Fruit fly (Drosophila melanogaster) whole organism, embryonic: Measurements from ENCODE around the gene Ant2.
A peak's percentile ranks its signal among the peaks of the same experiment; 100 is the strongest.

ENCODE experiments used
- Atf6 ChIP-seq: fragments of 200-800 bp; sonication (Bioruptor generic); IDR thresholded peaks from 2 replicates; pipeline ENCODE4 v1.3.6; 2022; ENCODE audit warnings: missing biosample characterization, missing genetic modification characterization
- CG12155 ChIP-seq: fragments of 200-800 bp; sonication (Bioruptor generic); optimal IDR thresholded peaks from 3 replicates; lab custom pipeline; 2016; ENCODE audit warnings: missing biosample characterization, missing genetic modification characterization
- CG13624 ChIP-seq: fragments of 200-800 bp; sonication (Bioruptor generic); optimal IDR thresholded peaks from 2 replicates; lab custom pipeline; 2016; ENCODE audit warnings: missing biosample characterization, missing genetic modification characterization
- CG14050 ChIP-seq: fragments of 200-800 bp; sonication (Bioruptor generic); IDR thresholded peaks from 3 replicates; pipeline ENCODE4 v1.3.6; 2022; ENCODE audit warnings: missing biosample characterization, missing genetic modification characterization
- CG17359 ChIP-seq: fragments of 200-800 bp; sonication (Bioruptor generic); optimal IDR thresholded peaks from 3 replicates; lab custom pipeline; 2018; ENCODE audit warnings: missing biosample characterization, mild to moderate bottlenecking, missing genetic modification characterization, moderate library complexity
- CG1832 ChIP-seq: fragments of 200-800 bp; sonication (Bioruptor generic); optimal IDR thresholded peaks from 2 replicates; lab custom pipeline; 2017; ENCODE audit warnings: missing biosample characterization, mild to moderate bottlenecking, missing genetic modification characterization, inconsistent platforms
- CG2875 ChIP-seq: fragments of 200-800 bp; sonication (Bioruptor generic); optimal IDR thresholded peaks from 2 replicates; lab custom pipeline; 2017; ENCODE audit warnings: missing biosample characterization, mild to moderate bottlenecking, missing genetic modification characterization, missing genetic modification reagents
- CG30431 ChIP-seq: fragments of 200-800 bp; sonication (Bioruptor generic); optimal IDR thresholded peaks from 2 replicates; lab custom pipeline; 2017; ENCODE audit warnings: missing biosample characterization, missing genetic modification characterization
- CG34376 ChIP-seq: fragments of 200-800 bp; sonication (Bioruptor generic); optimal IDR thresholded peaks from 2 replicates; lab custom pipeline; 2018; ENCODE audit warnings: missing biosample characterization, mild to moderate bottlenecking, missing genetic modification characterization
- CG34422 ChIP-seq: fragments of 200-800 bp; sonication (Bioruptor generic); IDR thresholded peaks from 3 replicates; pipeline ENCODE4 v1.3.6; 2022; ENCODE audit warnings: missing biosample characterization, missing genetic modification characterization
- CG4360 ChIP-seq: fragments of 200-800 bp; sonication (Bioruptor generic); IDR thresholded peaks from 2 replicates; pipeline ENCODE4 v1.3.6; 2022; ENCODE audit warnings: missing biosample characterization, missing genetic modification characterization
- CG6683 ChIP-seq: fragments of 200-800 bp; sonication (Bioruptor generic); optimal IDR thresholded peaks from 2 replicates; lab custom pipeline; 2017; ENCODE audit warnings: missing biosample characterization, mild to moderate bottlenecking, missing genetic modification characterization, missing genetic modification reagents
- CG6689 ChIP-seq: fragments of 200-800 bp; sonication (Bioruptor generic); IDR thresholded peaks from 2 replicates; pipeline ENCODE4 v1.3.6; 2022; ENCODE audit warnings: missing biosample characterization, missing genetic modification characterization
- CG7839 ChIP-seq: fragments of 200-800 bp; sonication (Bioruptor generic); optimal IDR thresholded peaks from 3 replicates; lab custom pipeline; 2018; ENCODE audit warnings: missing biosample characterization, mild to moderate bottlenecking, missing genetic modification characterization, moderate library complexity
- CG7963 ChIP-seq: fragments of 200-800 bp; sonication (Bioruptor generic); IDR thresholded peaks from 3 replicates; pipeline ENCODE4 v1.3.6; 2022; ENCODE audit warnings: missing biosample characterization, missing genetic modification characterization; ENCODE audit not compliant: partially characterized antibody
- CG9437 ChIP-seq: fragments of 200-800 bp; sonication (Bioruptor generic); optimal IDR thresholded peaks from 2 replicates; lab custom pipeline; 2018; ENCODE audit warnings: missing biosample characterization, mild to moderate bottlenecking, missing genetic modification characterization
- D ChIP-seq, 2 experiments: fragments of 200-800 bp in 1 of 2; fragments of >200 bp in 1 of 2; sonication (Bioruptor generic) in 1 of 2; optimal IDR thresholded peaks; 2 replicates in 1 of 2; 3 replicates in 1 of 2; lab custom pipeline; 2017; ENCODE audit warnings: mild to moderate bottlenecking in 1 of 2, missing biosample characterization in 1 of 2, missing genetic modification characterization in 1 of 2, missing genetic modification reagents in 1 of 2
- D19B ChIP-seq: fragments of 200-800 bp; sonication (Bioruptor generic); optimal IDR thresholded peaks from 2 replicates; lab custom pipeline; 2017; ENCODE audit warnings: missing biosample characterization, mild to moderate bottlenecking, missing genetic modification characterization
- Doc2 ChIP-seq: fragments of 200-800 bp; sonication (Bioruptor generic); IDR thresholded peaks from 2 replicates; pipeline ENCODE4 v1.3.6; 2022; ENCODE audit warnings: missing biosample characterization, missing genetic modification characterization
- ERR ChIP-seq: fragments of 200-800 bp; sonication (Bioruptor generic); optimal IDR thresholded peaks from 2 replicates; lab custom pipeline; 2016; ENCODE audit warnings: missing biosample characterization, missing genetic modification characterization
- Fer3 ChIP-seq: fragments of 200-800 bp; sonication (Bioruptor generic); optimal IDR thresholded peaks from 2 replicates; lab custom pipeline; 2018; ENCODE audit warnings: missing biosample characterization, mild to moderate bottlenecking, missing genetic modification characterization, moderate library complexity
- H2.0 ChIP-seq: fragments of 200-800 bp; sonication (Bioruptor generic); IDR thresholded peaks from 2 replicates; pipeline ENCODE4 v1.3.6; 2022; ENCODE audit warnings: missing biosample characterization, missing genetic modification characterization
- MTF-1 ChIP-seq: fragments of 200-800 bp; sonication (Bioruptor generic); optimal IDR thresholded peaks from 2 replicates; lab custom pipeline; 2018; ENCODE audit warnings: missing biosample characterization, mild to moderate bottlenecking, missing genetic modification characterization, borderline replicate concordance
- Meics ChIP-seq: fragments of 200-800 bp; sonication (Bioruptor generic); optimal IDR thresholded peaks from 2 replicates; lab custom pipeline; 2017; ENCODE audit warnings: missing biosample characterization, mild to moderate bottlenecking, missing genetic modification characterization
- Mes4 ChIP-seq: fragments of 200-800 bp; sonication (Bioruptor generic); optimal IDR thresholded peaks from 2 replicates; lab custom pipeline; 2016; ENCODE audit warnings: missing biosample characterization, missing genetic modification characterization
- NfI ChIP-seq: fragments of 200-800 bp; sonication (Bioruptor generic); optimal IDR thresholded peaks from 3 replicates; lab custom pipeline; 2018; ENCODE audit warnings: missing biosample characterization, mild to moderate bottlenecking, missing genetic modification characterization, moderate library complexity
- Rfx ChIP-seq: fragments of 200-800 bp; sonication (Bioruptor generic); IDR thresholded peaks from 2 replicates; pipeline ENCODE4 v1.3.6; 2022; ENCODE audit warnings: missing biosample characterization, missing genetic modification characterization
- Sox102F ChIP-seq: fragments of 200-800 bp; sonication (Bioruptor generic); optimal IDR thresholded peaks from 2 replicates; lab custom pipeline; 2018; ENCODE audit warnings: missing biosample characterization, mild to moderate bottlenecking, missing genetic modification characterization, moderate library complexity
- TFAM ChIP-seq: fragments of 200-800 bp; sonication (Bioruptor generic); optimal IDR thresholded peaks from 2 replicates; lab custom pipeline; 2017; ENCODE audit warnings: missing biosample characterization, missing genetic modification characterization, inconsistent platforms
- Trl ChIP-seq, 3 experiments: fragments of >200 bp in 2 of 3; fragments of 200-800 bp in 1 of 3; sonication (Bioruptor generic) in 1 of 3; optimal IDR thresholded peaks; 2 replicates in 1 of 3; 3 replicates in 2 of 3; lab custom pipeline; 2016 to 2017; ENCODE audit warnings: missing biosample characterization in 1 of 3, missing genetic modification characterization in 1 of 3
- Usf ChIP-seq: fragments of 200-800 bp; sonication (Bioruptor generic); optimal IDR thresholded peaks from 2 replicates; lab custom pipeline; 2017; ENCODE audit warnings: missing genotype, missing biosample characterization, missing genetic modification characterization
- aop ChIP-seq: fragments of 200-800 bp; sonication (Bioruptor generic); IDR thresholded peaks from 2 replicates; pipeline ENCODE4 v1.3.6; 2022; ENCODE audit warnings: missing biosample characterization, missing genetic modification characterization
- ap ChIP-seq: fragments of 200-800 bp; sonication (Bioruptor generic); IDR thresholded peaks from 2 replicates; pipeline ENCODE4 v1.3.6; 2022; ENCODE audit warnings: missing biosample characterization, missing genetic modification characterization
- br ChIP-seq: fragments of >200 bp; optimal IDR thresholded peaks from 2 replicates; lab custom pipeline; 2017
- caup ChIP-seq: fragments of 200-800 bp; sonication (Bioruptor generic); optimal IDR thresholded peaks from 3 replicates; lab custom pipeline; 2017; ENCODE audit warnings: missing biosample characterization, mild to moderate bottlenecking, missing genetic modification characterization, moderate library complexity; ENCODE audit not compliant: severe bottlenecking
- cg ChIP-seq: fragments of 200-800 bp; sonication (Bioruptor generic); optimal IDR thresholded peaks from 3 replicates; lab custom pipeline; 2019; ENCODE audit warnings: missing biosample characterization, mild to moderate bottlenecking, missing genetic modification characterization, moderate library complexity
- dpn ChIP-seq, 2 experiments: fragments of 200-800 bp; sonication (Bioruptor generic); optimal IDR thresholded peaks; 3 replicates each; lab custom pipeline; 2016; ENCODE audit warnings: missing biosample characterization in 2 of 2, missing genetic modification characterization in 2 of 2
- ems ChIP-seq: fragments of 200-800 bp; sonication (Bioruptor generic); optimal IDR thresholded peaks from 3 replicates; lab custom pipeline; 2016; ENCODE audit warnings: missing biosample characterization, missing genetic modification characterization
- ewg ChIP-seq: fragments of 200-800 bp; sonication (Bioruptor generic); optimal IDR thresholded peaks from 3 replicates; lab custom pipeline; 2017; ENCODE audit warnings: mild to moderate bottlenecking, missing biosample characterization, missing genetic modification reagents, missing genetic modification characterization
- gt ChIP-seq: fragments of 200-800 bp; sonication (Bioruptor generic); IDR thresholded peaks from 2 replicates; pipeline ENCODE4 v1.3.6; 2022; ENCODE audit warnings: missing biosample characterization, missing genetic modification characterization
- kni ChIP-seq: fragments of 200-800 bp; sonication (Bioruptor generic); optimal IDR thresholded peaks from 3 replicates; lab custom pipeline; 2017; ENCODE audit warnings: mild to moderate bottlenecking, missing biosample characterization, missing genetic modification reagents, missing genetic modification characterization
- nerfin-1 ChIP-seq: fragments of 200-800 bp; sonication (Bioruptor generic); optimal IDR thresholded peaks from 3 replicates; lab custom pipeline; 2019; ENCODE audit warnings: missing biosample characterization, mild to moderate bottlenecking, missing genetic modification characterization, moderate library complexity
- pb ChIP-seq: fragments of 200-800 bp; sonication (Bioruptor generic); optimal IDR thresholded peaks from 3 replicates; lab custom pipeline; 2016; ENCODE audit warnings: missing biosample characterization, missing genetic modification characterization
- pho ChIP-seq: fragments of 200-800 bp; sonication (Bioruptor generic); optimal IDR thresholded peaks from 2 replicates; lab custom pipeline; 2016; ENCODE audit warnings: missing biosample characterization, missing genetic modification characterization
- phol ChIP-seq: fragments of 200-800 bp; sonication (Bioruptor generic); optimal IDR thresholded peaks from 3 replicates; lab custom pipeline; 2018; ENCODE audit warnings: missing biosample characterization, mild to moderate bottlenecking, missing genetic modification characterization, moderate library complexity
- pros ChIP-seq: fragments of 200-800 bp; sonication (Bioruptor generic); optimal IDR thresholded peaks from 3 replicates; lab custom pipeline; 2019; ENCODE audit warnings: missing biosample characterization, mild to moderate bottlenecking, missing genetic modification characterization, moderate library complexity
- shn ChIP-seq: fragments of 200-800 bp; sonication (Bioruptor generic); optimal IDR thresholded peaks from 3 replicates; lab custom pipeline; 2016; ENCODE audit warnings: missing biosample characterization, missing genetic modification characterization
- tx ChIP-seq: fragments of 200-800 bp; sonication (Bioruptor generic); optimal IDR thresholded peaks from 2 replicates; lab custom pipeline; 2016; ENCODE audit warnings: missing biosample characterization, missing genetic modification characterization

The Ant2 gene

DNA sequence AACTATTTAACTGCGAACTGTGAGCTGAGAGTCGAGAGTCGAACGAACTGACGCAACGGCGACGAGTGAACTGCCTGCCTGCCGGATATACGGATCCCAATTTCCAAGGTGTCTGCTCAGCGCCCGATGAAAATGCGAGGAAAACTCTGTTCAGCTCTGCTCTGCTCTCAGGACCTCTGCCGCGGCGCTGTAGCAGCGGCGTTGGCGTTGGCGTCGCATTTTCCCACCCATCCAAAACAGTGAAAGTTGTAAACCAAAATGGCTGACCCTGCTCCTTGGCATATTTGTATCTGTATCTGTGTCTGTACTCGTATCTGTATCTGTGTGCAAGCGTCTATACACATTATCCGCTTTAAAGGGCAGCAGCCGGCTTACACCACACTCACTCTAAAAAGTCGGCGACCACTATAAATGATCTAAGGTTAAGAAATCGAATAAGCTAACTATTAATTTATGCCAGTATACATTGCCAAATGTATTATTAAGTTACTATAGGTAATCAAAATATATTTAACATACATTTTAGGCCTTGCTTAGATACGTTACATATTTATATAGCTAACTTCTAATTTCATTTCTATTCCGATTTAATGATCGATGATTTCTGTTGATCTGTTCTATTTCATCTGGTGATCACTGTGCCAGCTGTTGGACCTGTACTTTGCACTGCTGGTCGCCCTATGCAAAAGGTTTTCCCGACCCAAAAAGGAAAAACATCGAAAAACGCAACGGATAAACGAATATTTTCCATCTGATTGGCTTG, 36.2 kb upstream of the Ant2 start (continued):
- no peak for TF ChIP-seq CG1832 (GFP tag; lab: Kevin White, UChicago)
- peak; percentile 70 for TF ChIP-seq Meics (GFP tag; lab: Kevin White, UChicago)
- no peak for TF ChIP-seq Doc2 (GFP tag; lab: Robert Waterston, UW)
- peak; percentile 44 for TF ChIP-seq shn
- peak; percentile 51 for TF ChIP-seq MTF-1 (GFP tag; lab: Kevin White, UChicago)
- TF ChIP-seq CG6683 (GFP tag; lab: Kevin White, UChicago): peak; percentile 56
- TF ChIP-seq Fer3 (tag; lab: Kevin White, UChicago): peak; percentile 48
- peak; percentile 33; the same call in 1 of the 2 replicates for TF ChIP-seq H2.0
- no peak for TF ChIP-seq D19B
- TF ChIP-seq CG9437: peak; percentile 56
- TF ChIP-seq CG7963 (GFP tag; lab: Robert Waterston, UW): no peak
- TF ChIP-seq gt: no peak
- TF ChIP-seq tx: peak; percentile 15
- TF ChIP-seq pb (GFP tag; lab: Kevin White, UChicago): no peak
- no peak for TF ChIP-seq aop (GFP tag; lab: Robert Waterston, UW)
- TF ChIP-seq ERR (GFP tag; lab: Kevin White, UChicago): no peak
- peak; percentile 26; the same call in 1 of the 2 replicates for TF ChIP-seq Atf6 (GFP tag; lab: Robert Waterston, UW)
- TF ChIP-seq nerfin-1 (tag; lab: Kevin White, UChicago): peak; percentile 67
- TF ChIP-seq Sox102F (GFP tag; lab: Kevin White, UChicago): peak; percentile 68
- no peak for TF ChIP-seq br (lab: Kevin White, UChicago)
- TF ChIP-seq CG6689 (GFP tag; lab: Robert Waterston, UW): peak; percentile 67
- TF ChIP-seq pho: peak; percentile 25
- TF ChIP-seq TFAM: no peak
- no peak for TF ChIP-seq CG34422 (GFP tag; lab: Robert Waterston, UW)
- TF ChIP-seq CG34376 (GFP tag; lab: Kevin White, UChicago): peak; percentile 23
- TF ChIP-seq kni: peak; percentile 89
- peak; percentile 72 for TF ChIP-seq CG17359 (tag; lab: Kevin White, UChicago)
- TF ChIP-seq cg: peak; percentile 70
- peak in 1 of 2 experiments; percentile 9 for TF ChIP-seq Trl (optimal IDR thresholded peaks at IDR 0.05; lab: Kevin White, UChicago)
- no peak for TF ChIP-seq Trl (GFP tag; optimal IDR thresholded peaks at IDR 0.05; lab: Kevin White, UChicago)
- peak in 1 of 2 experiments; percentile 40 for TF ChIP-seq dpn (GFP tag; optimal IDR thresholded peaks at IDR 0.05; lab: Kevin White, UChicago)
- no peak for TF ChIP-seq CG14050 (GFP tag; lab: Robert Waterston, UW)
- no peak for TF ChIP-seq pros (GFP tag; lab: Kevin White, UChicago)
- peak; percentile 41; the same call in 1 of the 2 replicates for TF ChIP-seq ap (GFP tag; lab: Robert Waterston, UW)
- TF ChIP-seq Mes4 (GFP tag; lab: Kevin White, UChicago): peak; percentile 20
- peak; percentile 33 for TF ChIP-seq CG12155 (GFP tag; lab: Kevin White, UChicago)
- TF ChIP-seq NfI (GFP tag; lab: Kevin White, UChicago): peak; percentile 48
- no peak for TF ChIP-seq D (optimal IDR thresholded peaks at IDR 0.05; lab: Kevin White, UChicago)
- TF ChIP-seq D (GFP tag; optimal IDR thresholded peaks at IDR 0.05; lab: Kevin White, UChicago): peak; percentile 76
- TF ChIP-seq ems (GFP tag; lab: Kevin White, UChicago): peak; percentile 0
- peak; percentile 44 for TF ChIP-seq caup (GFP tag; lab: Kevin White, UChicago)
- TF ChIP-seq CG30431 (GFP tag; lab: Kevin White, UChicago): peak; percentile 57
- TF ChIP-seq CG2875 (GFP tag; lab: Kevin White, UChicago): peak; percentile 2
- TF ChIP-seq Usf (GFP tag; lab: Kevin White, UChicago): peak; percentile 44
- peak; percentile 76 for TF ChIP-seq CG7839 (tag; lab: Kevin White, UChicago)
- no peak for TF ChIP-seq Rfx
- no peak for TF ChIP-seq CG13624
- peak; percentile 48 for TF ChIP-seq ewg (GFP tag; lab: Kevin White, UChicago)
- peak; percentile 89 for TF ChIP-seq phol (tag; lab: Kevin White, UChicago)
- 0 out of 2 replicates have a peak, but pooled peaks have one; percentile 5 for TF ChIP-seq CG4360 (GFP tag; lab: Robert Waterston, UW)
